Worm (Caenorhabditis elegans): Measurements from ENCODE around the gene arrd-2.

DNA sequence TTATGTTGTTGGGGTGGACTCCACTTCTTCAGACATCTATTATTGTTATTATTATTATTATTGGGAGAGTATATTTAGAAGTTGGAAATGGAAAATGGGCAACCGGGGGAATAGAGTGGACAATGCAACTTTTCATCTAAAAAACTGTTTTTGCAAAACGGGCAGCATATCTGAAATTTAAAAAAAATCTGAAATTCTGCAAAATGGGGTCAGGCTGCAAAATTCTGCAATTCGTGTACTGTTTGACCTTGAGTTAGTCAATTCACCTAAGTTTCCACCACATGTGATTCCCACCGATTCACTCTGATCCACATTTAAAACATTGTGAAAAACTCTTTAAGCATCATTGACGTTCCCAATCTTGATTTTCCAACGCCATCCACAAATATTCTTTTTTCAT lies 34.6 kb upstream of the arrd-2 start, which contains the start of gene C06C3.4:
- TF ChIP-seq snpc-4 (tag; optimal IDR thresholded peaks at IDR 0.05): no peak
- no peak for TF ChIP-seq pha-4 (tag; optimal IDR thresholded peaks at IDR 0.05)
- no peak for TF ChIP-seq ztf-11 (tag; optimal IDR thresholded peaks at IDR 0.05)

All from whole organism, mixed stage, embryonic.